Worm (Caenorhabditis elegans): ENCODE data around the gene col-181.

DNA sequence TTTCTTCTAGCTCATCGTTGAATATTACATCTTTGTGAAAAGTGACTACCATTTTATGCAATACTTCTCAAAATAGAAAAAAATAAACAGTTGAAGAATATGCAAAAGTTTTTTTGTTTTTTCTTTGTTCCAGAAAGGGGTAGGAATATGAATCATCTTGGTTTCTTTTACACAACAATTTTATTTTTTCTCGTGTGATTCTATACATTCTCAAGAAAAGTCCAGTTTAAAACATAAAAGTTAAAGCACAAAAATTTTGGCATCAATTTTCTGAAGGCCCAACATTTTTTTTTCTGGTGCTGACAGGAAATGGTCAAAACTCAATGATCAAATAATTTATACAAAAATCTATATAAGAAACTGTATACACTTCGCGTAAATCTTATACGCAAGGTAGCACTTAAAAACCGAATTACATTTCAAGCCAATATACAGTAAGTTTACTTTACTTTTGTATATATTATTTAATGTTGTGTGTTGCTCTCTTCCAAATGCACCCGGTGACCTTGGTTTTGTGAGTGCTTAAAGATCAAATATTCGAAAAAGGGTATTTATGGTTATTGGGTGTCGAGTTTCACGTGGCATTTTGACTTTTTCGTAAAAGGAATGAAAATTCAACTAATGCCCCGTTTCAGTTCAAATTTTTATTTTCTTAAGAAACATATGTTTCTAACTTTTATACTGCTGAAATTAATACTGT lies 3.9 kb downstream of the col-181 start, which contains the start of the genes W03G11.2 and lgc-13:
- TF ChIP-seq ama-1 (optimal IDR thresholded peaks at IDR 0.05) (no peak), hlh-8 (tag; optimal IDR thresholded peaks at IDR 0.05) (no peak), npax-4 (tag; optimal IDR thresholded peaks at IDR 0.05) (no peak), ceh-34 (tag; optimal IDR thresholded peaks at IDR 0.05) (no peak), pha-4 (tag; optimal IDR thresholded peaks at IDR 0.05) (no peak), tbx-2 (tag; optimal IDR thresholded peaks at IDR 0.05) (no peak), pqm-1 (tag; optimal IDR thresholded peaks at IDR 0.05) (no peak), nfya-1 (tag; optimal IDR thresholded peaks at IDR 0.05) (no peak), K02D7.2 (tag; optimal IDR thresholded peaks at IDR 0.05) (no peak), nhr-11 (tag; optimal IDR thresholded peaks at IDR 0.05) (no peak), odd-2 (tag; optimal IDR thresholded peaks at IDR 0.05) (no peak), sox-2 (GFP tag; IDR thresholded peaks at IDR 0.05) (no peak)
